Worm (Caenorhabditis elegans) whole organism, young adult: ENCODE data around the gene cyh-1.
A peak's percentile ranks its signal among the peaks of the same experiment; 100 is the strongest.
"Not testable (repeated sequence)": the region's sequence is repeated elsewhere in the genome, so short reads cannot be mapped to it uniquely, and the experiment has no call there.

ENCODE experiments used
- B0336.3 ChIP-seq: fragments of 200-800 bp; sonication (Bioruptor generic); IDR thresholded peaks from 2 replicates; pipeline ENCODE4 v1.3.6; 2022; ENCODE audit warnings: missing genetic modification characterization, missing compliant biosample characterization
- F37B4.10 ChIP-seq: fragments of 200-800 bp; sonication (Bioruptor generic); IDR thresholded peaks from 2 replicates; pipeline ENCODE4 v1.3.6; 2022; ENCODE audit warnings: missing genetic modification characterization, missing compliant biosample characterization
- F57C9.4 ChIP-seq: sonication (generic microtip); optimal IDR thresholded peaks from 2 replicates; lab custom pipeline; 2017; ENCODE audit warnings: mild to moderate bottlenecking, missing genetic modification characterization, missing compliant biosample characterization
- K11D2.4 ChIP-seq: fragments of 200-800 bp; sonication (Bioruptor generic); IDR thresholded peaks from 2 replicates; pipeline ENCODE4 v1.3.6; 2022; ENCODE audit warnings: missing genetic modification reagents, missing genetic modification characterization, missing compliant biosample characterization
- Y67H2A.10 ChIP-seq: fragments of 200-800 bp; sonication (Bioruptor generic); conservative IDR thresholded peaks from 2 replicates; pipeline ENCODE4 v1.3.6; 2022; ENCODE audit warnings: missing genetic modification reagents, missing genetic modification characterization, missing compliant biosample characterization
- Y95B8A.8 ChIP-seq: fragments of 200-800 bp; sonication (Bioruptor generic); IDR thresholded peaks from 2 replicates; pipeline ENCODE4 v1.3.6; 2022; ENCODE audit warnings: missing genetic modification reagents, missing genetic modification characterization, missing compliant biosample characterization
- ZK185.1 ChIP-seq: sonication (generic microtip); optimal IDR thresholded peaks from 2 replicates; lab custom pipeline; 2016; ENCODE audit warnings: mild to moderate bottlenecking, missing genetic modification characterization, missing compliant biosample characterization; ENCODE audit not compliant: poor library complexity, severe bottlenecking
- attf-3 ChIP-seq: fragments of 200-800 bp; sonication (Bioruptor generic); conservative IDR thresholded peaks from 2 replicates; pipeline ENCODE4 v1.3.6; 2022; ENCODE audit warnings: missing genetic modification reagents, missing genetic modification characterization, missing compliant biosample characterization
- attf-5 ChIP-seq: fragments of 200-800 bp; sonication (Bioruptor generic); optimal IDR thresholded peaks from 2 replicates; lab custom pipeline; 2018; ENCODE audit warnings: mild to moderate bottlenecking, missing genetic modification characterization, missing compliant biosample characterization
- attf-6 ChIP-seq: fragments of 200-800 bp; sonication (Bioruptor generic); IDR thresholded peaks from 2 replicates; pipeline ENCODE4 v1.3.6; 2022; ENCODE audit warnings: missing genetic modification reagents, missing genetic modification characterization, missing compliant biosample characterization
- ceh-58 ChIP-seq: fragments of 200-800 bp; sonication (Bioruptor generic); IDR thresholded peaks from 2 replicates; pipeline ENCODE4 v1.3.6; 2022; ENCODE audit warnings: missing genetic modification characterization, missing compliant biosample characterization
- chd-7 ChIP-seq: sonication (generic microtip); optimal IDR thresholded peaks from 2 replicates; lab custom pipeline; 2016; ENCODE audit warnings: mild to moderate bottlenecking, missing genetic modification characterization, moderate library complexity, missing compliant biosample characterization
- efl-1 ChIP-seq: fragments of 150-350 bp; optimal IDR thresholded peaks from 2 replicates; lab custom pipeline; 2014; ENCODE audit warnings: missing biosample characterization, missing genetic modification reagents, missing genetic modification characterization
- egrh-3 ChIP-seq: fragments of 200-800 bp; sonication (Bioruptor generic); IDR thresholded peaks from 2 replicates; pipeline ENCODE4 v1.3.6; 2022; ENCODE audit warnings: missing genetic modification reagents, missing genetic modification characterization, missing compliant biosample characterization
- ekl-4 ChIP-seq: fragments of 200-800 bp; sonication (Bioruptor generic); IDR thresholded peaks from 2 replicates; pipeline ENCODE4 v1.3.6; 2022; ENCODE audit warnings: missing genetic modification reagents, missing genetic modification characterization, missing compliant biosample characterization
- fkh-3 ChIP-seq: sonication (generic microtip); optimal IDR thresholded peaks from 2 replicates; lab custom pipeline; 2016; ENCODE audit warnings: mild to moderate bottlenecking, missing genetic modification characterization, missing compliant biosample characterization
- hmg-1.2 ChIP-seq: fragments of 200-800 bp; sonication (Bioruptor generic); IDR thresholded peaks from 2 replicates; pipeline ENCODE4 v1.3.6; 2022; ENCODE audit warnings: missing genetic modification reagents, missing genetic modification characterization, missing compliant biosample characterization
- hrde-1 ChIP-seq: sonication (generic microtip); optimal IDR thresholded peaks from 2 replicates; lab custom pipeline; 2016; ENCODE audit warnings: missing genetic modification characterization, mild to moderate bottlenecking, missing compliant biosample characterization, moderate library complexity, missing genotype, missing genetic modification reagents, borderline replicate concordance
- let-526 ChIP-seq: fragments of 200-800 bp; sonication (Bioruptor generic); IDR thresholded peaks from 2 replicates; pipeline ENCODE4 v1.3.6; 2022; ENCODE audit warnings: missing genetic modification reagents, missing genetic modification characterization, missing compliant biosample characterization
- lin-26 ChIP-seq: fragments of 200-800 bp; sonication (Bioruptor generic); IDR thresholded peaks from 2 replicates; pipeline ENCODE4 v1.3.6; 2022; ENCODE audit warnings: missing genetic modification reagents, missing genetic modification characterization, missing compliant biosample characterization
- madf-6 ChIP-seq: fragments of 200-800 bp; sonication (Bioruptor generic); IDR thresholded peaks from 2 replicates; pipeline ENCODE4 v1.3.6; 2022; ENCODE audit warnings: missing genetic modification reagents, missing genetic modification characterization, missing compliant biosample characterization
- madf-8 ChIP-seq: fragments of 200-800 bp; sonication (Bioruptor generic); conservative IDR thresholded peaks from 2 replicates; pipeline ENCODE4 v1.3.6; 2022; ENCODE audit warnings: missing genetic modification reagents, missing genetic modification characterization, missing compliant biosample characterization
- mcd-1 ChIP-seq: fragments of 200-800 bp; sonication (Bioruptor generic); IDR thresholded peaks from 2 replicates; pipeline ENCODE4 v1.3.6; 2022; ENCODE audit warnings: missing genetic modification reagents, missing genetic modification characterization, missing compliant biosample characterization
- nfya-1 ChIP-seq: sonication (generic microtip); optimal IDR thresholded peaks from 2 replicates; lab custom pipeline; 2017; ENCODE audit warnings: antibody characterized with exemption, missing compliant biosample characterization, missing genetic modification characterization, borderline replicate concordance; ENCODE audit not compliant: insufficient read depth
- nfyb-1 ChIP-seq: fragments of 200-800 bp; sonication (Bioruptor generic); IDR thresholded peaks from 2 replicates; pipeline ENCODE4 v1.3.6; 2022; ENCODE audit warnings: missing genetic modification reagents, missing genetic modification characterization, missing compliant biosample characterization
- nhr-120 ChIP-seq: fragments of 200-800 bp; sonication (Bioruptor generic); IDR thresholded peaks from 2 replicates; pipeline ENCODE4 v1.3.6; 2022; ENCODE audit warnings: missing genetic modification characterization, missing compliant biosample characterization
- pha-4 ChIP-seq: fragments of 150-350 bp; sonication (generic microtip); optimal IDR thresholded peaks from 2 replicates; lab custom pipeline; 2014; ENCODE audit warnings: missing biosample characterization, missing genetic modification reagents, missing genetic modification characterization
- repo-1 ChIP-seq: sonication (generic microtip); optimal IDR thresholded peaks from 2 replicates; lab custom pipeline; 2017; ENCODE audit warnings: mild to moderate bottlenecking, missing genetic modification characterization, missing compliant biosample characterization
- sdz-38 ChIP-seq: sonication (generic microtip); optimal IDR thresholded peaks from 2 replicates; lab custom pipeline; 2016; ENCODE audit warnings: missing genotype, missing genetic modification characterization, missing compliant biosample characterization
- snpc-1.3 ChIP-seq: sonication (generic microtip); optimal IDR thresholded peaks from 2 replicates; lab custom pipeline; 2017; ENCODE audit warnings: missing genetic modification characterization, mild to moderate bottlenecking, missing compliant biosample characterization, antibody characterized with exemption, moderate library complexity, missing genotype, missing genetic modification reagents; ENCODE audit not compliant: insufficient read depth
- snpc-4 ChIP-seq, 5 experiments: fragments of 150-350 bp in 1 of 5; sonication (generic microtip) in 4 of 5; optimal IDR thresholded peaks; 2 replicates each; lab custom pipeline; 2014 to 2018; ENCODE audit warnings: missing genetic modification characterization in 5 of 5, missing biosample characterization in 3 of 5, antibody characterized with exemption in 2 of 5, mild to moderate bottlenecking in 2 of 5, missing compliant biosample characterization in 2 of 5, missing genotype in 2 of 5, moderate library complexity in 2 of 5, missing genetic modification reagents in 1 of 5
- somi-1 ChIP-seq: fragments of 200-800 bp; sonication (Bioruptor generic); optimal IDR thresholded peaks from 2 replicates; lab custom pipeline; 2018; ENCODE audit warnings: mild to moderate bottlenecking, missing genetic modification characterization, missing compliant biosample characterization
- tbp1 ChIP-seq: fragments of 200-800 bp; sonication (Bioruptor generic); optimal IDR thresholded peaks from 2 replicates; lab custom pipeline; 2018; ENCODE audit warnings: mild to moderate bottlenecking, missing genetic modification characterization, missing compliant biosample characterization
- zfh-2 ChIP-seq: fragments of 200-800 bp; sonication (Bioruptor generic); conservative IDR thresholded peaks from 2 replicates; pipeline ENCODE4 v1.3.6; 2022; ENCODE audit warnings: missing genetic modification reagents, missing genetic modification characterization, missing compliant biosample characterization
- zim-3 ChIP-seq: sonication (generic microtip); optimal IDR thresholded peaks from 2 replicates; lab custom pipeline; 2017; ENCODE audit warnings: mild to moderate bottlenecking, missing genetic modification characterization, moderate library complexity, missing compliant biosample characterization
- ztf-25 ChIP-seq: fragments of 200-800 bp; sonication (Bioruptor generic); IDR thresholded peaks from 2 replicates; pipeline ENCODE4 v1.3.6; 2022; ENCODE audit warnings: missing genetic modification reagents, missing genetic modification characterization, missing compliant biosample characterization

cyh-1 gene

ce11 chrII:3482231-3482630 lies 22.6 kb upstream of the cyh-1 start, which contains the start of gene smu-2 (continued):
- TF ChIP-seq efl-1 (GFP tag; lab: Kevin White, UChicago) (peak; percentile 11), ceh-58 (GFP tag; lab: Robert Waterston, UW) (no peak), repo-1 (no peak), tbp1 (peak; percentile 44), attf-5 (peak; percentile 80), snpc-4 (GFP tag; optimal IDR thresholded peaks at IDR 0.05; lab: Kevin White, UChicago) (no peak), snpc-4 (tag; optimal IDR thresholded peaks at IDR 0.05; lab: Kevin White, UChicago) (peak in 1 of 4 experiments; percentile 23), ztf-25 (GFP tag; lab: Robert Waterston, UW) (0 out of 2 replicates have a peak, but pooled peaks have one; percentile 32), madf-6 (GFP tag; lab: Robert Waterston, UW) (peak; percentile 56), hmg-1.2 (GFP tag; lab: Robert Waterston, UW) (peak; percentile 49; the same call in 1 of the 2 replicates)

- TF ChIP-seq pha-4 (tag; lab: Kevin White, UChicago); hrde-1 (tag; lab: Kevin White, UChicago); F57C9.4: not testable (repeated sequence)
Measured at ce11 chrII:3490797-3491196, 14.0 kb upstream of the cyh-1 start, which contains the start of gene fbxb-112. TSS of gene fbxb-112 (plus strand) at chrII:3491097.

ce11 chrII:3499386-3499785 lies 5.4 kb upstream of the cyh-1 start, which contains the start of gene Y49F6B.9:
TSS of gene Y49F6B.9 (minus strand) at chrII:3499387.
- TF ChIP-seq nhr-120 (GFP tag; lab: Robert Waterston, UW) (no peak), Y95B8A.8 (GFP tag; lab: Robert Waterston, UW) (no peak), attf-3 (GFP tag; lab: Robert Waterston, UW) (peak; percentile 85), ztf-25 (GFP tag; lab: Robert Waterston, UW) (no peak), efl-1 (GFP tag; lab: Kevin White, UChicago) (peak; percentile 40)

- TF ChIP-seq K11D2.4 (GFP tag; lab: Robert Waterston, UW), result no peak
- no peak for TF ChIP-seq B0336.3
- TF ChIP-seq zim-3 (tag; lab: Kevin White, UChicago), result no peak
- TF ChIP-seq Y95B8A.8 (GFP tag; lab: Robert Waterston, UW), result no peak
- TF ChIP-seq zfh-2 (GFP tag; lab: Robert Waterston, UW), result peak; percentile 88
- TF ChIP-seq egrh-3, result peak; percentile 88
- 0 out of 2 replicates have a peak, but pooled peaks have one; percentile 26 for TF ChIP-seq nfyb-1
- TF ChIP-seq F37B4.10 (GFP tag; lab: Robert Waterston, UW), result no peak
- TF ChIP-seq lin-26 (GFP tag; lab: Robert Waterston, UW), result peak; percentile 58; the same call in 1 of the 2 replicates
- TF ChIP-seq sdz-38, result no peak
- TF ChIP-seq mcd-1, result 0 out of 2 replicates have a peak, but pooled peaks have one; percentile 14
Measured at ce11 chrII:3500373-3500772, 4.4 kb upstream of the cyh-1 start.

ce11 chrII:3502011-3502410 lies 2.8 kb upstream of the cyh-1 start:
- TF ChIP-seq nfyb-1, result no peak
- 0 out of 2 replicates have a peak, but pooled peaks have one; percentile 9 for TF ChIP-seq attf-6
- TF ChIP-seq attf-5, result no peak

ce11 chrII:3502520-3503323 lies 2.1 kb upstream of the cyh-1 start, which contains the start of the genes col-71 and Y49F6B.2:
TSS of gene col-71 (minus strand) at chrII:3502570.
TSS of gene Y49F6B.2 (plus strand) at chrII:3502968.
- TF ChIP-seq fkh-3 (no peak), let-526 (0 out of 2 replicates have a peak, but pooled peaks have one; percentile 8), snpc-1.3 (tag; lab: Kevin White, UChicago) (no peak), zfh-2 (GFP tag; lab: Robert Waterston, UW) (no peak), madf-6 (GFP tag; lab: Robert Waterston, UW) (peak; percentile 63), somi-1 (GFP tag; lab: Kevin White, UChicago) (no peak), chd-7 (tag; lab: Kevin White, UChicago) (no peak), ekl-4 (GFP tag; lab: Robert Waterston, UW) (0 out of 2 replicates have a peak, but pooled peaks have one; percentile 55), nfya-1 (tag; lab: Kevin White, UChicago) (no peak), hmg-1.2 (GFP tag; lab: Robert Waterston, UW) (no peak; the same call in 1 of the 2 replicates), madf-8 (GFP tag; lab: Robert Waterston, UW) (peak; percentile 28; the same call in 1 of the 2 replicates), sdz-38 (no peak), Y67H2A.10 (GFP tag; lab: Robert Waterston, UW) (0 out of 2 replicates have a peak, but pooled peaks have one; percentile 50), F37B4.10 (GFP tag; lab: Robert Waterston, UW) (no peak), ZK185.1 (no peak)
